Worm (Caenorhabditis elegans) whole organism, L2 larva: Measurements from ENCODE around the gene lmd-4.

ENCODE experiments used
- ama-1 ChIP-seq: fragments of 150-350 bp; optimal IDR thresholded peaks from 2 replicates; lab custom pipeline; 2018; ENCODE audit warnings: inconsistent platforms
- elt-3 ChIP-seq: sonication (generic microtip); optimal IDR thresholded peaks from 2 replicates; lab custom pipeline; 2017; ENCODE audit warnings: missing biosample characterization, missing genetic modification characterization
- lsy-2 ChIP-seq, 2 experiments: fragments of 150-350 bp in 1 of 2; sonication (generic microtip) in 1 of 2; optimal IDR thresholded peaks; 2 replicates each; lab custom pipeline; 2014 to 2017; ENCODE audit warnings: missing biosample characterization in 2 of 2, missing genetic modification characterization in 2 of 2
- mdl-1 ChIP-seq, 2 experiments: fragments of 150-350 bp in 1 of 2; sonication (generic microtip) in 1 of 2; optimal IDR thresholded peaks; 2 replicates each; lab custom pipeline; 2017; ENCODE audit warnings: missing biosample characterization in 2 of 2, missing genetic modification characterization in 2 of 2
- nhr-23 ChIP-seq: fragments of 150-350 bp; optimal IDR thresholded peaks from 2 replicates; lab custom pipeline; 2014; ENCODE audit warnings: missing biosample characterization, missing genetic modification reagents, missing genetic modification characterization
- nhr-237 ChIP-seq: fragments of 150-350 bp; optimal IDR thresholded peaks from 2 replicates; lab custom pipeline; 2014; ENCODE audit warnings: missing biosample characterization, missing genetic modification characterization
- nhr-6 ChIP-seq: fragments of 150-350 bp; optimal IDR thresholded peaks from 2 replicates; lab custom pipeline; 2014; ENCODE audit warnings: missing biosample characterization, missing genetic modification characterization
- skn-1 ChIP-seq: sonication (generic microtip); optimal IDR thresholded peaks from 2 replicates; lab custom pipeline; 2017; ENCODE audit warnings: missing biosample characterization, missing genetic modification characterization
- snpc-4 ChIP-seq: fragments of 150-350 bp; optimal IDR thresholded peaks from 2 replicates; lab custom pipeline; 2014; ENCODE audit warnings: missing biosample characterization, missing genetic modification characterization

DNA sequence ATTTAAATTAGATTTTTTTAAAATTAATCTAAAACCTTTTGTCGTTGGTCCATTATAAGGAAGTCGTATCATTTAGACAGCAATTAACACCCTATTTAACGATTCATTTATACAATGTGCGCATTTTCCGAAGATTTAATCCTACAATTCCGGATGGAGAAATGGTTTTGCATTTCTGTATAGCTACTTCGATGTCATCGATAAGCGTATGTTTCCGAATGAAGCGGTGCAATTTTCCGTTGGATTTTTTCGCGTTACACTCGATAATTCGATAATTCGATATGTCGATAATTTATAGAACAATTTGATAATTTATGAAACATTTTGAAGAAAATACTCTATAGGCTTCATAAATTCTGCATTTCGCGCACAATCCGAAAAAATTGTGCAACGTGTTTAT is 45.8 kb downstream of the lmd-4 start, which contains the start of gene C13A2.10:
- no peak for TF ChIP-seq mdl-1 (tag; optimal IDR thresholded peaks at IDR 0.05; lab: Kevin White, UChicago)
- no peak for TF ChIP-seq nhr-23 (tag; lab: Kevin White, UChicago)
- no peak for TF ChIP-seq ama-1
- no peak for TF ChIP-seq snpc-4 (tag; lab: Kevin White, UChicago)
- TF ChIP-seq lsy-2 (tag; optimal IDR thresholded peaks at IDR 0.05; lab: Kevin White, UChicago), result no peak
- TF ChIP-seq nhr-237 (tag; lab: Kevin White, UChicago), result no peak
- no peak for TF ChIP-seq skn-1
- TF ChIP-seq nhr-6 (tag; lab: Kevin White, UChicago), result no peak
- no peak for TF ChIP-seq elt-3 (tag; lab: Kevin White, UChicago)
